Fruit fly (Drosophila melanogaster): ENCODE data around the gene CG3281.

The CG3281 gene

dm6 chr3R:11992934-11993670, 30.5 kb upstream of the CG3281 start, which contains the start of gene mfas (continued):
- TF ChIP-seq CG33557 (GFP tag; optimal IDR thresholded peaks at IDR 0.05): peak; percentile 41
- TF ChIP-seq kni (GFP tag; optimal IDR thresholded peaks at IDR 0.05): peak; percentile 39
- no peak for TF ChIP-seq CG8944 (GFP tag; optimal IDR thresholded peaks at IDR 0.05)
- TF ChIP-seq sna (GFP tag; IDR thresholded peaks at IDR 0.05; ENCODE audit: partially characterized antibody): no peak
- peak; percentile 18 for TF ChIP-seq Sox100B (GFP tag; optimal IDR thresholded peaks at IDR 0.05)
- peak; percentile 7 for TF ChIP-seq CG12219 (GFP tag; optimal IDR thresholded peaks at IDR 0.05)
- TF ChIP-seq sc (optimal IDR thresholded peaks at IDR 0.05): no peak
- peak; percentile 15 for TF ChIP-seq sc (GFP tag; optimal IDR thresholded peaks at IDR 0.05)
- peak; percentile 42 for TF ChIP-seq Asciz (GFP tag; optimal IDR thresholded peaks at IDR 0.05)
- TF ChIP-seq onecut (GFP tag; IDR thresholded peaks at IDR 0.05): peak; percentile 19; the same call in 1 of the 2 replicates
- TF ChIP-seq gcm (GFP tag; optimal IDR thresholded peaks at IDR 0.05): peak; percentile 80
- peak in 1 of 2 experiments; percentile 18 for TF ChIP-seq crp (GFP tag; optimal IDR thresholded peaks at IDR 0.05)
- no peak for TF ChIP-seq hkb (optimal IDR thresholded peaks at IDR 0.05)
- peak; percentile 47 for TF ChIP-seq hkb (GFP tag; IDR thresholded peaks at IDR 0.05)
- no peak for TF ChIP-seq Aef1 (GFP tag; IDR thresholded peaks at IDR 0.05)
- peak; percentile 2 for TF ChIP-seq CG18262 (tag; optimal IDR thresholded peaks at IDR 0.05)
- no peak for TF ChIP-seq Oaz (GFP tag; IDR thresholded peaks at IDR 0.05)
- peak; percentile 23 for TF ChIP-seq caup (GFP tag; optimal IDR thresholded peaks at IDR 0.05; ENCODE audit: severe bottlenecking)
- TF ChIP-seq CG3407 (GFP tag; optimal IDR thresholded peaks at IDR 0.05): peak; percentile 23
- TF ChIP-seq Dbx (GFP tag; IDR thresholded peaks at IDR 0.05): peak; percentile 12; the same call in 1 of the 3 replicates
- peak; percentile 55 for TF ChIP-seq Blimp-1 (GFP tag; optimal IDR thresholded peaks at IDR 0.05)
- TF ChIP-seq gem (tag; optimal IDR thresholded peaks at IDR 0.05): peak; percentile 28
- peak; percentile 39 for TF ChIP-seq CG11504 (tag; optimal IDR thresholded peaks at IDR 0.05)
- TF ChIP-seq Pdp1 (GFP tag; optimal IDR thresholded peaks at IDR 0.05): peak in 1 of 2 experiments; percentile 10
- no peak for TF ChIP-seq CG4282 (GFP tag; optimal IDR thresholded peaks at IDR 0.05)
- TF ChIP-seq CG17359 (tag; optimal IDR thresholded peaks at IDR 0.05): peak; percentile 34
- TF ChIP-seq zf30C (GFP tag; optimal IDR thresholded peaks at IDR 0.05): peak; percentile 14
- no peak; the same call in 2 of the 3 replicates for TF ChIP-seq CG34224 (GFP tag; IDR thresholded peaks at IDR 0.05; ENCODE audit: partially characterized antibody)
- TF ChIP-seq zen2 (GFP tag; IDR thresholded peaks at IDR 0.05; ENCODE audit: partially characterized antibody): peak; percentile 6; the same call in 1 of the 3 replicates
- TF ChIP-seq CG11723 (GFP tag; optimal IDR thresholded peaks at IDR 0.05): peak; percentile 7
- no peak for TF ChIP-seq CG11085 (GFP tag; IDR thresholded peaks at IDR 0.05)
- peak; percentile 31 for TF ChIP-seq gro (GFP tag; optimal IDR thresholded peaks at IDR 0.05)
- TF ChIP-seq CG2875 (GFP tag; optimal IDR thresholded peaks at IDR 0.05): peak; percentile 43
- TF ChIP-seq Mad (GFP tag; optimal IDR thresholded peaks at IDR 0.05): no peak
- TF ChIP-seq CG9437 (GFP tag; optimal IDR thresholded peaks at IDR 0.05): peak; percentile 1
- peak in 1 of 2 experiments; percentile 52 for TF ChIP-seq bsh (GFP tag; optimal IDR thresholded peaks at IDR 0.05)
- TF ChIP-seq CG7963 (GFP tag; IDR thresholded peaks at IDR 0.05; ENCODE audit: partially characterized antibody): no peak
- peak; percentile 25; the same call in 1 of the 2 replicates for TF ChIP-seq CG13287 (GFP tag; IDR thresholded peaks at IDR 0.05; ENCODE audit: partially characterized antibody)
- peak; percentile 27 for TF ChIP-seq CG7987 (GFP tag; optimal IDR thresholded peaks at IDR 0.05)
- TF ChIP-seq dmrt99B (tag; optimal IDR thresholded peaks at IDR 0.05): peak; percentile 20
- TF ChIP-seq E2f1 (GFP tag; IDR thresholded peaks at IDR 0.05): no peak
- TF ChIP-seq vfl (GFP tag; optimal IDR thresholded peaks at IDR 0.05): no peak
- no peak for TF ChIP-seq eve (GFP tag; optimal IDR thresholded peaks at IDR 0.05)
- peak; percentile 80 for TF ChIP-seq vvl (GFP tag; IDR thresholded peaks at IDR 0.05)
- peak; percentile 20 for TF ChIP-seq CG10431 (GFP tag; optimal IDR thresholded peaks at IDR 0.05)
- peak; percentile 1 for TF ChIP-seq CG3995 (GFP tag; optimal IDR thresholded peaks at IDR 0.05)
- TF ChIP-seq trem (tag; optimal IDR thresholded peaks at IDR 0.05): no peak
- TF ChIP-seq CG9609 (GFP tag; optimal IDR thresholded peaks at IDR 0.05): no peak
